Worm (Caenorhabditis elegans) whole organism, young adult: ENCODE measurements around the gene sri-53.

Experiments
- F52B5.7 ChIP-seq: sonication (generic microtip); optimal IDR thresholded peaks from 2 replicates; lab custom pipeline; 2016; ENCODE audit warnings: mild to moderate bottlenecking, missing genetic modification characterization, missing compliant biosample characterization
- T26A5.8 ChIP-seq: sonication (generic microtip); optimal IDR thresholded peaks from 2 replicates; lab custom pipeline; 2016; ENCODE audit warnings: missing genetic modification characterization, missing compliant biosample characterization
- bed-2 ChIP-seq: fragments of 200-800 bp; sonication (Bioruptor generic); IDR thresholded peaks from 2 replicates; pipeline ENCODE4 v1.3.6; 2022; ENCODE audit warnings: missing genetic modification reagents, missing genetic modification characterization, missing compliant biosample characterization
- dpff-1 ChIP-seq: sonication (generic microtip); optimal IDR thresholded peaks from 2 replicates; lab custom pipeline; 2017; ENCODE audit warnings: mild to moderate bottlenecking, missing genetic modification characterization, missing compliant biosample characterization
- mcd-1 ChIP-seq: fragments of 200-800 bp; sonication (Bioruptor generic); IDR thresholded peaks from 2 replicates; pipeline ENCODE4 v1.3.6; 2022; ENCODE audit warnings: missing genetic modification reagents, missing genetic modification characterization, missing compliant biosample characterization
- snpc-4 ChIP-seq, 5 experiments: fragments of 150-350 bp in 1 of 5; sonication (generic microtip) in 4 of 5; optimal IDR thresholded peaks; 2 replicates each; lab custom pipeline; 2014 to 2018; ENCODE audit warnings: missing genetic modification characterization in 5 of 5, missing biosample characterization in 3 of 5, antibody characterized with exemption in 2 of 5, mild to moderate bottlenecking in 2 of 5, missing compliant biosample characterization in 2 of 5, missing genotype in 2 of 5, moderate library complexity in 2 of 5, missing genetic modification reagents in 1 of 5

- no peak for TF ChIP-seq snpc-4 (GFP tag; optimal IDR thresholded peaks at IDR 0.05; lab: Kevin White, UChicago)
- TF ChIP-seq snpc-4 (tag; optimal IDR thresholded peaks at IDR 0.05; lab: Kevin White, UChicago): no peak
- TF ChIP-seq bed-2 (GFP tag; lab: Robert Waterston, UW): no peak
- TF ChIP-seq F52B5.7 (tag; lab: Kevin White, UChicago): no peak
- TF ChIP-seq mcd-1: no peak
- no peak for TF ChIP-seq T26A5.8 (tag; lab: Kevin White, UChicago)
- TF ChIP-seq dpff-1 (tag; lab: Kevin White, UChicago): no peak
Measured at ce11 chrII:3241842-3242241, 39.4 kb upstream of the sri-53 start.
